Worm (Caenorhabditis elegans): ENCODE measurements around the gene ostf-4.

ostf-4 gene

ce11 chrIII:10335086-10335485 is 16.7 kb upstream of the ostf-4 start, which contains the start of gene ced-9:
Gene ced-9, plus strand, starts transcription at chrIII:10335172.
- no peak for TF ChIP-seq drap-1 (GFP tag; optimal IDR thresholded peaks at IDR 0.05)
- TF ChIP-seq ceh-83 (GFP tag; optimal IDR thresholded peaks at IDR 0.05): no peak

ce11 chrIII:10333961-10334542 is 15.7 kb upstream of the ostf-4 start, which contains the start of the genes jmjd-4 and mev-1:
Gene jmjd-4, minus strand, starts transcription at chrIII:10334018.
Gene mev-1, plus strand, starts transcription at chrIII:10334277.
- TF ChIP-seq elt-1 (tag; optimal IDR thresholded peaks at IDR 0.05; ENCODE audit: borderline replicate concordance, insufficient read depth) (no peak), sptf-1 (tag; optimal IDR thresholded peaks at IDR 0.05) (peak; percentile 76), zip-8 (tag; optimal IDR thresholded peaks at IDR 0.05) (no peak), hlh-1 (tag; optimal IDR thresholded peaks at IDR 0.05) (peak; percentile 73), lsy-2 (tag; optimal IDR thresholded peaks at IDR 0.05) (peak; percentile 75), pha-4 (tag; optimal IDR thresholded peaks at IDR 0.05) (peak; percentile 72), bed-3 (GFP tag; optimal IDR thresholded peaks at IDR 0.05) (no peak), drap-1 (GFP tag; optimal IDR thresholded peaks at IDR 0.05) (peak; percentile 5), blmp-1 (tag; optimal IDR thresholded peaks at IDR 0.05) (no peak), unc-39 (tag; optimal IDR thresholded peaks at IDR 0.05) (no peak), nhr-2 (tag; optimal IDR thresholded peaks at IDR 0.05) (no peak), ztf-11 (tag; optimal IDR thresholded peaks at IDR 0.05) (peak; percentile 17), nhr-237 (tag; optimal IDR thresholded peaks at IDR 0.05) (peak; percentile 28), snpc-4 (tag; optimal IDR thresholded peaks at IDR 0.05) (no peak), ceh-43 (GFP tag; optimal IDR thresholded peaks at IDR 0.05) (no peak), unc-120 (tag; optimal IDR thresholded peaks at IDR 0.05; ENCODE audit: poor library complexity, severe bottlenecking) (no peak), nhr-12 (tag; optimal IDR thresholded peaks at IDR 0.05) (no peak), lin-13 (tag; optimal IDR thresholded peaks at IDR 0.05) (peak; percentile 67), M03D4.4 (tag; optimal IDR thresholded peaks at IDR 0.05) (peak; percentile 65), cnd-1 (tag; optimal IDR thresholded peaks at IDR 0.05) (no peak), elt-3 (tag; optimal IDR thresholded peaks at IDR 0.05) (no peak), ham-2 (GFP tag; optimal IDR thresholded peaks at IDR 0.05) (no peak), ces-1 (GFP tag; optimal IDR thresholded peaks at IDR 0.05) (peak; percentile 3), ceh-39 (tag; optimal IDR thresholded peaks at IDR 0.05) (no peak), unc-62 (GFP tag; optimal IDR thresholded peaks at IDR 0.05) (no peak), flh-1 (GFP tag; optimal IDR thresholded peaks at IDR 0.05) (no peak), mep-1 (tag; optimal IDR thresholded peaks at IDR 0.05) (peak; percentile 61), sem-2 (GFP tag; optimal IDR thresholded peaks at IDR 0.05) (no peak), lin-32 (GFP tag; optimal IDR thresholded peaks at IDR 0.05) (no peak), nhr-28 (tag; optimal IDR thresholded peaks at IDR 0.05) (no peak), mab-5 (tag; optimal IDR thresholded peaks at IDR 0.05) (peak; percentile 8), ceh-83 (GFP tag; optimal IDR thresholded peaks at IDR 0.05) (no peak), nhr-76 (tag; optimal IDR thresholded peaks at IDR 0.05) (no peak), mls-2 (tag; optimal IDR thresholded peaks at IDR 0.05) (peak; percentile 42), tbx-8 (GFP tag; optimal IDR thresholded peaks at IDR 0.05) (no peak)

- TF ChIP-seq lin-32 (GFP tag; optimal IDR thresholded peaks at IDR 0.05): no peak
- TF ChIP-seq blmp-1 (tag; optimal IDR thresholded peaks at IDR 0.05): no peak
- no peak for TF ChIP-seq ceh-83 (GFP tag; optimal IDR thresholded peaks at IDR 0.05)
- no peak for TF ChIP-seq snpc-4 (tag; optimal IDR thresholded peaks at IDR 0.05)
- TF ChIP-seq lsy-2 (tag; optimal IDR thresholded peaks at IDR 0.05): no peak
- TF ChIP-seq nhr-28 (tag; optimal IDR thresholded peaks at IDR 0.05): no peak
- no peak for TF ChIP-seq pha-4 (tag; optimal IDR thresholded peaks at IDR 0.05)
- TF ChIP-seq zip-8 (tag; optimal IDR thresholded peaks at IDR 0.05): no peak
- TF ChIP-seq ztf-11 (tag; optimal IDR thresholded peaks at IDR 0.05): no peak
- TF ChIP-seq M03D4.4 (tag; optimal IDR thresholded peaks at IDR 0.05): no peak
These were observed 14.2 kb upstream of the ostf-4 start, which contains the start of gene T07C4.12 for ce11 chrIII:10332560-10332959. Gene T07C4.12, minus strand, starts transcription at chrIII:10332660.

ce11 chrIII:10331232-10331631 is 12.9 kb upstream of the ostf-4 start:
- no peak for TF ChIP-seq elt-1 (tag; optimal IDR thresholded peaks at IDR 0.05; ENCODE audit: borderline replicate concordance, insufficient read depth)
- TF ChIP-seq unc-62 (GFP tag; optimal IDR thresholded peaks at IDR 0.05): no peak
- TF ChIP-seq lin-32 (GFP tag; optimal IDR thresholded peaks at IDR 0.05): no peak
- no peak for TF ChIP-seq unc-39 (tag; optimal IDR thresholded peaks at IDR 0.05)
- no peak for TF ChIP-seq sptf-1 (tag; optimal IDR thresholded peaks at IDR 0.05)
- no peak for TF ChIP-seq blmp-1 (tag; optimal IDR thresholded peaks at IDR 0.05)
- no peak for TF ChIP-seq zip-8 (tag; optimal IDR thresholded peaks at IDR 0.05)

All from whole organism, mixed stage, embryonic.